Worm (Caenorhabditis elegans): ENCODE results near the gene gcc-2.

- TF ChIP-seq ttx-3 (tag; optimal IDR thresholded peaks at IDR 0.05) (no peak), pha-4 (tag; optimal IDR thresholded peaks at IDR 0.05) (no peak), hlh-6 (tag; optimal IDR thresholded peaks at IDR 0.05) (no peak), unc-55 (GFP tag; optimal IDR thresholded peaks at IDR 0.05) (no peak), elt-2 (tag; optimal IDR thresholded peaks at IDR 0.05) (no peak), fax-1 (tag; optimal IDR thresholded peaks at IDR 0.05) (no peak), pag-3 (tag; optimal IDR thresholded peaks at IDR 0.05; ENCODE audit: borderline replicate concordance) (no peak), ceh-30 (tag; optimal IDR thresholded peaks at IDR 0.05) (no peak), nhr-232 (tag; optimal IDR thresholded peaks at IDR 0.05) (no peak), zip-5 (tag; optimal IDR thresholded peaks at IDR 0.05) (no peak), nhr-11 (tag; optimal IDR thresholded peaks at IDR 0.05) (no peak), gmeb-2 (tag; optimal IDR thresholded peaks at IDR 0.05) (no peak), tbx-2 (tag; optimal IDR thresholded peaks at IDR 0.05) (no peak)
Measured at ce11 chrIII:9733333-9733732, 28.6 kb downstream of the gcc-2 start.
